Worm (Caenorhabditis elegans) whole organism, late embryonic: Measurements from ENCODE around the gene Y111B2A.1.

Source experiments
- Y22D7AL.16 ChIP-seq: sonication (generic microtip); optimal IDR thresholded peaks from 2 replicates; lab custom pipeline; 2016; ENCODE audit warnings: missing genetic modification characterization, missing compliant biosample characterization
- ama-1 ChIP-seq: fragments of 150-350 bp; optimal IDR thresholded peaks from 2 replicates; lab custom pipeline; 2014
- ceh-24 ChIP-seq: sonication (generic microtip); optimal IDR thresholded peaks from 2 replicates; lab custom pipeline; 2016; ENCODE audit warnings: mild to moderate bottlenecking, missing genetic modification characterization, missing compliant biosample characterization
- dmd-4 ChIP-seq: sonication (generic microtip); optimal IDR thresholded peaks from 2 replicates; lab custom pipeline; 2016; ENCODE audit warnings: borderline replicate concordance, missing genetic modification characterization, missing compliant biosample characterization
- elt-2 ChIP-seq: sonication (generic microtip); optimal IDR thresholded peaks from 2 replicates; lab custom pipeline; 2016; ENCODE audit warnings: missing genetic modification reagents, missing genetic modification characterization, missing compliant biosample characterization
- fkh-10 ChIP-seq: fragments of 150-350 bp; optimal IDR thresholded peaks from 2 replicates; lab custom pipeline; 2014; ENCODE audit warnings: missing biosample characterization, missing genetic modification reagents, missing genetic modification characterization
- fkh-6 ChIP-seq: sonication (generic microtip); optimal IDR thresholded peaks from 2 replicates; lab custom pipeline; 2016; ENCODE audit warnings: missing genetic modification characterization, missing compliant biosample characterization
- pag-3 ChIP-seq: sonication (generic microtip); optimal IDR thresholded peaks from 2 replicates; lab custom pipeline; 2016; ENCODE audit warnings: missing compliant biosample characterization, missing genetic modification characterization, borderline replicate concordance
- ttx-3 ChIP-seq: sonication (generic microtip); optimal IDR thresholded peaks from 2 replicates; lab custom pipeline; 2016; ENCODE audit warnings: missing genetic modification reagents, missing genetic modification characterization, missing compliant biosample characterization
- unc-86 ChIP-seq: sonication (generic microtip); optimal IDR thresholded peaks from 2 replicates; lab custom pipeline; 2016; ENCODE audit warnings: missing genetic modification characterization, missing compliant biosample characterization

DNA sequence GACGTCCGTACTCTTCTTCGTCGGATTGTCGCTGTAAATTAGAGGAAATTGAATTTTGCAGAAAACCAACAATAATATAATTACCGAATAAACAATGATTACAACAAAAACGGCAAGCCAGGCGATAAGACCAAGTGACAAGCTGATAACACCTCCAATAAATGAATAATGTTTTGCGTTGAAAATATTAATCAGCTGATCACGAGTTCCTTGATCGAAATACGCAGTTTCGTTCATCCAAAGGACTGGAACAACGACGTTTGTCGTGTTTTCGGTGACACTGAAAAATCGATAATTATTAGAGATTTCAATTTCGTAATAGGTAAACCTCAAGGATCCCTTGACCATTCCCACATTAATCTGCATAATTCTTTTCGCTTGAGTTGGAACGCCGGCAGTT, 41.7 kb downstream of the Y111B2A.1 start:
- no peak for TF ChIP-seq ama-1
- TF ChIP-seq dmd-4 (tag; lab: Kevin White, UChicago): no peak
- TF ChIP-seq Y22D7AL.16 (tag; lab: Kevin White, UChicago): no peak
- no peak for TF ChIP-seq unc-86 (tag; lab: Kevin White, UChicago)
- no peak for TF ChIP-seq ceh-24 (tag; lab: Kevin White, UChicago)
- TF ChIP-seq fkh-6 (tag; lab: Kevin White, UChicago): no peak
- TF ChIP-seq fkh-10 (GFP tag; lab: Kevin White, UChicago): no peak
- TF ChIP-seq elt-2 (tag; lab: Kevin White, UChicago): peak; percentile 43
- TF ChIP-seq ttx-3 (tag; lab: Kevin White, UChicago): no peak
- TF ChIP-seq pag-3 (tag; lab: Kevin White, UChicago): no peak
